Worm (Caenorhabditis elegans) whole organism, L2 larva: ENCODE data around the gene nhr-56.

ENCODE experiments used
- C34F6.9 ChIP-seq: fragments of 150-350 bp; optimal IDR thresholded peaks from 2 replicates; lab custom pipeline; 2014; ENCODE audit warnings: missing biosample characterization, missing genetic modification characterization
- F13H6.1 ChIP-seq: sonication (generic microtip); optimal IDR thresholded peaks from 2 replicates; lab custom pipeline; 2016; ENCODE audit warnings: missing genetic modification characterization, missing compliant biosample characterization
- R02D3.7 ChIP-seq: fragments of 150-350 bp; optimal IDR thresholded peaks from 2 replicates; lab custom pipeline; 2014; ENCODE audit warnings: missing biosample characterization, missing genetic modification characterization
- Y55F3AM.14 ChIP-seq: fragments of 200-800 bp; sonication (Bioruptor generic); optimal IDR thresholded peaks from 2 replicates; lab custom pipeline; 2018; ENCODE audit warnings: mild to moderate bottlenecking, missing genetic modification characterization, missing compliant biosample characterization
- alr-1 ChIP-seq: fragments of 150-350 bp; optimal IDR thresholded peaks from 2 replicates; lab custom pipeline; 2014; ENCODE audit warnings: missing biosample characterization, missing genetic modification characterization
- aly-2 ChIP-seq: fragments of 150-350 bp; optimal IDR thresholded peaks from 2 replicates; lab custom pipeline; 2014; ENCODE audit warnings: missing biosample characterization, missing genetic modification characterization
- ama-1 ChIP-seq: fragments of 150-350 bp; optimal IDR thresholded peaks from 2 replicates; lab custom pipeline; 2018; ENCODE audit warnings: inconsistent platforms
- blmp-1 ChIP-seq: sonication (generic microtip); optimal IDR thresholded peaks from 2 replicates; lab custom pipeline; 2017; ENCODE audit warnings: missing genetic modification characterization, mild to moderate bottlenecking, missing compliant biosample characterization, antibody characterized with exemption, moderate library complexity; ENCODE audit not compliant: insufficient read depth
- ceh-16 ChIP-seq: fragments of 150-350 bp; optimal IDR thresholded peaks from 2 replicates; lab custom pipeline; 2014; ENCODE audit warnings: missing biosample characterization, missing genetic modification characterization
- ceh-82 ChIP-seq: fragments of 150-350 bp; optimal IDR thresholded peaks from 2 replicates; lab custom pipeline; 2014; ENCODE audit warnings: missing biosample characterization, missing genetic modification characterization
- crh-2 ChIP-seq: sonication (generic microtip); optimal IDR thresholded peaks from 2 replicates; lab custom pipeline; 2017; ENCODE audit warnings: missing biosample characterization, missing genetic modification characterization
- dmd-4 ChIP-seq: sonication (generic microtip); optimal IDR thresholded peaks from 2 replicates; lab custom pipeline; 2017; ENCODE audit warnings: missing biosample characterization, missing genetic modification characterization
- egl-27 ChIP-seq: sonication (generic microtip); optimal IDR thresholded peaks from 3 replicates; lab custom pipeline; 2017; ENCODE audit warnings: missing biosample characterization, missing genetic modification reagents, missing genetic modification characterization
- elt-1 ChIP-seq: fragments of 150-350 bp; optimal IDR thresholded peaks from 2 replicates; lab custom pipeline; 2014; ENCODE audit warnings: missing biosample characterization, missing genetic modification characterization
- elt-3 ChIP-seq: sonication (generic microtip); optimal IDR thresholded peaks from 2 replicates; lab custom pipeline; 2017; ENCODE audit warnings: missing biosample characterization, missing genetic modification characterization
- fos-1 ChIP-seq: fragments of 150-350 bp; optimal IDR thresholded peaks from 2 replicates; lab custom pipeline; 2014; ENCODE audit warnings: missing biosample characterization, missing genetic modification characterization
- gmeb-1 ChIP-seq: fragments of 150-350 bp; optimal IDR thresholded peaks from 2 replicates; lab custom pipeline; 2014; ENCODE audit warnings: missing biosample characterization, missing genetic modification characterization
- lin-13 ChIP-seq: fragments of 150-350 bp; optimal IDR thresholded peaks from 2 replicates; lab custom pipeline; 2014; ENCODE audit warnings: missing biosample characterization, missing genetic modification reagents, missing genetic modification characterization
- lin-39 ChIP-seq: fragments of 150-350 bp; optimal IDR thresholded peaks from 2 replicates; lab custom pipeline; 2014; ENCODE audit warnings: missing biosample characterization, missing genetic modification reagents, missing genetic modification characterization
- lsy-2 ChIP-seq, 2 experiments: fragments of 150-350 bp in 1 of 2; sonication (generic microtip) in 1 of 2; optimal IDR thresholded peaks; 2 replicates each; lab custom pipeline; 2014 to 2017; ENCODE audit warnings: missing biosample characterization in 2 of 2, missing genetic modification characterization in 2 of 2
- nhr-10 ChIP-seq: sonication (generic microtip); optimal IDR thresholded peaks from 2 replicates; lab custom pipeline; 2017; ENCODE audit warnings: missing biosample characterization, missing genetic modification characterization
- nhr-11 ChIP-seq: fragments of 150-350 bp; optimal IDR thresholded peaks from 2 replicates; lab custom pipeline; 2014; ENCODE audit warnings: missing biosample characterization, missing genetic modification characterization
- nhr-129 ChIP-seq: fragments of 150-350 bp; optimal IDR thresholded peaks from 2 replicates; lab custom pipeline; 2014; ENCODE audit warnings: missing biosample characterization, missing genetic modification characterization
- nhr-23 ChIP-seq: fragments of 150-350 bp; optimal IDR thresholded peaks from 2 replicates; lab custom pipeline; 2014; ENCODE audit warnings: missing biosample characterization, missing genetic modification reagents, missing genetic modification characterization
- nhr-237 ChIP-seq: fragments of 150-350 bp; optimal IDR thresholded peaks from 2 replicates; lab custom pipeline; 2014; ENCODE audit warnings: missing biosample characterization, missing genetic modification characterization
- nhr-25 ChIP-seq: fragments of 150-350 bp; sonication (generic microtip); optimal IDR thresholded peaks from 3 replicates; lab custom pipeline; 2014; ENCODE audit warnings: missing biosample characterization, missing genetic modification characterization
- nhr-77 ChIP-seq: fragments of 150-350 bp; optimal IDR thresholded peaks from 2 replicates; lab custom pipeline; 2014; ENCODE audit warnings: missing biosample characterization, missing genetic modification characterization
- peb-1 ChIP-seq: fragments of 150-350 bp; optimal IDR thresholded peaks from 2 replicates; lab custom pipeline; 2014; ENCODE audit warnings: missing biosample characterization, missing genetic modification characterization
- sem-4 ChIP-seq: fragments of 150-350 bp; optimal IDR thresholded peaks from 2 replicates; lab custom pipeline; 2014; ENCODE audit warnings: missing biosample characterization, missing genetic modification reagents, missing genetic modification characterization
- skn-1 ChIP-seq: sonication (generic microtip); optimal IDR thresholded peaks from 2 replicates; lab custom pipeline; 2017; ENCODE audit warnings: missing biosample characterization, missing genetic modification characterization
- sma-3 ChIP-seq: sonication (generic microtip); optimal IDR thresholded peaks from 2 replicates; lab custom pipeline; 2016; ENCODE audit warnings: missing genetic modification reagents, missing genetic modification characterization, missing compliant biosample characterization
- sma-9 ChIP-seq, 2 experiments: fragments of 150-350 bp in 1 of 2; sonication (generic microtip) in 1 of 2; optimal IDR thresholded peaks; 2 replicates each; lab custom pipeline; 2014 to 2016; ENCODE audit warnings: missing genetic modification characterization in 2 of 2, mild to moderate bottlenecking in 1 of 2, missing biosample characterization in 1 of 2, missing compliant biosample characterization in 1 of 2, missing genetic modification reagents in 1 of 2, moderate library complexity in 1 of 2
- snpc-4 ChIP-seq: fragments of 150-350 bp; optimal IDR thresholded peaks from 2 replicates; lab custom pipeline; 2014; ENCODE audit warnings: missing biosample characterization, missing genetic modification characterization
- unc-39 ChIP-seq: fragments of 150-350 bp; optimal IDR thresholded peaks from 2 replicates; lab custom pipeline; 2014; ENCODE audit warnings: missing biosample characterization, missing genetic modification characterization
- unc-55 ChIP-seq: fragments of 150-350 bp; sonication (generic microtip); optimal IDR thresholded peaks from 3 replicates; lab custom pipeline; 2014; ENCODE audit warnings: missing biosample characterization, missing genetic modification reagents, missing genetic modification characterization
- ztf-1 ChIP-seq: fragments of 200-800 bp; sonication (Bioruptor generic); conservative IDR thresholded peaks from 2 replicates; pipeline ENCODE4 v1.3.6; 2022; ENCODE audit warnings: missing genetic modification characterization, missing compliant biosample characterization
- ztf-11 ChIP-seq: sonication (generic microtip); optimal IDR thresholded peaks from 2 replicates; lab custom pipeline; 2017; ENCODE audit warnings: missing biosample characterization, missing genetic modification characterization
- ztf-4 ChIP-seq: fragments of 150-350 bp; optimal IDR thresholded peaks from 2 replicates; lab custom pipeline; 2014; ENCODE audit warnings: missing biosample characterization, missing genetic modification characterization

The nhr-56 gene

ce11 chrV:2218803-2219202, at the start of gene nhr-56:
Gene nhr-56 (plus strand): TSS chrV:2219004.
- TF ChIP-seq F13H6.1 (tag; lab: Kevin White, UChicago) (peak; percentile 25), fos-1 (tag; lab: Kevin White, UChicago) (peak; percentile 71), nhr-129 (tag; lab: Kevin White, UChicago) (peak; percentile 63), ztf-11 (tag; lab: Kevin White, UChicago) (no peak), nhr-25 (tag; lab: Kevin White, UChicago) (peak; percentile 31), gmeb-1 (tag; lab: Kevin White, UChicago) (peak; percentile 67), ztf-4 (tag; lab: Kevin White, UChicago) (no peak), C34F6.9 (tag; lab: Kevin White, UChicago) (peak; percentile 26), Y55F3AM.14 (GFP tag; lab: Kevin White, UChicago) (no peak), lsy-2 (tag; optimal IDR thresholded peaks at IDR 0.05; lab: Kevin White, UChicago) (peak in 1 of 2 experiments; percentile 47), sma-9 (GFP tag; optimal IDR thresholded peaks at IDR 0.05; lab: Kevin White, UChicago) (peak; percentile 79), sma-9 (tag; optimal IDR thresholded peaks at IDR 0.05; lab: Kevin White, UChicago) (no peak), crh-2 (peak; percentile 59), nhr-237 (no peak)

DNA sequence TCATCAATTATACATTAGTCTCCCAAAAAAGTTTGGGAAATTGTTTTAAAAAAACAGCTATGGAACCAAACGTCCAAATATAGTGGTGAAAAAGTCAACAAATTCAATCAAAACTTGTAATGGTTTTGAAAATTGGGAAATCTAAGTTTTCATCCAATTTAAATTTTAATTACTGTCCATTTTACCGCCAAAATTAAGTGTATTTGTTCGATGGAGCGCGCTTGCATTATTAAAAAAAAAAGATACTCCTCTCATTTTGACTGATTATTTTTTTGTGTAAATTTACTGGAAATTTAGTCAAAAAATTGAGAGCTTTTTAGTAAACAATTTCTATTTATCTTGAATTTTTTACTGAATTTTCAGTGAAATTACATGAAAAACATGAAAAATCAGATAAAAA, 44.3 kb upstream of the nhr-56 start:
- TF ChIP-seq snpc-4 (tag; lab: Kevin White, UChicago) (no peak), unc-55 (GFP tag; lab: Kevin White, UChicago) (no peak), nhr-11 (tag; lab: Kevin White, UChicago) (no peak), alr-1 (tag; lab: Kevin White, UChicago) (no peak), sma-9 (GFP tag; optimal IDR thresholded peaks at IDR 0.05; lab: Kevin White, UChicago) (no peak), sma-9 (tag; optimal IDR thresholded peaks at IDR 0.05; lab: Kevin White, UChicago) (no peak), sem-4 (tag; lab: Kevin White, UChicago) (no peak), nhr-10 (tag; lab: Kevin White, UChicago) (no peak), ceh-16 (tag; lab: Kevin White, UChicago) (no peak), elt-3 (no peak), lin-13 (GFP tag; lab: Kevin White, UChicago) (no peak)
- TF ChIP-seq, all 48 proteins: peak for 0

DNA sequence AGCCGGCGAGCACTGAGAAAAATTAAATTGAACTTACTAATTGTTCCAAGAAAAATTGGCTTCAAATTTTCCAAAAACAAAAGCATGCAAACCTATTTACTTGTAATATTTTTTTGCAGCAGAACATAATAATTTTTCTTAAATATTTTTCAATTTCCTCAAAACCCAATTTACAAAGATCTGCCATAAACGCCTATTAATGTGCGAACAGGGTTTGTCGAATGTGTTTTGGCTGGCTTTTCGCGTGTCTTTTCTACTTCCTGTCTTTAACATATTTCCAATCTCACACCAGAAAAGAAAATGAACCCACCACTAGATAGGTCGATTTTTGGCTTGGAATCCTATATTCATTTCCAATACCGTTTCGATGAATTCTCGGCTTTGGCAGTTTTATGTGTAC, 43.6 kb upstream of the nhr-56 start, which contains the start of gene C45H4.18:
C45H4.18 (plus strand) TSS at position 301 of the 400 bp plus-strand sequence.
- TF ChIP-seq sem-4 (tag; lab: Kevin White, UChicago), result no peak
- no peak for TF ChIP-seq alr-1 (tag; lab: Kevin White, UChicago)
- no peak for TF ChIP-seq nhr-77 (tag; lab: Kevin White, UChicago)
- TF ChIP-seq sma-3 (GFP tag; lab: Kevin White, UChicago), result no peak
- TF ChIP-seq lin-39 (tag; lab: Kevin White, UChicago), result no peak
- TF ChIP-seq C34F6.9 (tag; lab: Kevin White, UChicago), result no peak
- no peak for TF ChIP-seq R02D3.7 (tag; lab: Kevin White, UChicago)
- TF ChIP-seq aly-2 (tag; lab: Kevin White, UChicago), result no peak
- no peak for TF ChIP-seq peb-1 (tag; lab: Kevin White, UChicago)
- TF ChIP-seq nhr-23 (tag; lab: Kevin White, UChicago), result no peak
- TF ChIP-seq ztf-11 (tag; lab: Kevin White, UChicago), result no peak
- no peak for TF ChIP-seq ztf-1 (GFP tag; lab: Robert Waterston, UW)
- no peak for TF ChIP-seq nhr-11 (tag; lab: Kevin White, UChicago)
- TF ChIP-seq ceh-16 (tag; lab: Kevin White, UChicago), result no peak
- no peak for TF ChIP-seq sma-9 (GFP tag; optimal IDR thresholded peaks at IDR 0.05; lab: Kevin White, UChicago)
- TF ChIP-seq sma-9 (tag; optimal IDR thresholded peaks at IDR 0.05; lab: Kevin White, UChicago), result no peak
- no peak for TF ChIP-seq nhr-237

DNA sequence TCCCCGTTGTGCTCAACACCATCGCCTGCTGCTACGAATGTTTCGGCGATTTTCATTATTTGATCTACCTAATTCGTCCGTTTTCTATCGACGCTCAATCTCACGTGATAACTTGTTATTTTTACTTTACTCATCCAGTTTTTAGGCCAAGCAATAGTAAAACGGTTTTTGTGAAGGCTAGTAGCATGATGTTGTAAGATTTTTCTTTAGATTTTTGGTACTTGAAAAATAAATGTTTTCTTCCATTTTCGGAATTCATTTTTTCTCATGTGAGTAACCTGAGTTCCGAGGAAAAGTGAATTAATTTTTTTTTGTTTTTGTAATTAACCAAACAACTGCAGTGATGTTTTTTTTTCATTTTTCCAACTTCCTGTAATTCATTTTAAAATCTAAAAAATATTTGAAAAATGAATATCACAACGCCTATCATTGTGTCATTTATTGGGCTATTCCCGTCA, 41.5 kb upstream of the nhr-56 start, which contains the start of gene srbc-17:
srbc-17 (plus strand) TSS at position 408 of the 458 bp plus-strand sequence.
- no peak for TF ChIP-seq sma-9 (GFP tag; optimal IDR thresholded peaks at IDR 0.05; lab: Kevin White, UChicago)
- no peak for TF ChIP-seq sma-9 (tag; optimal IDR thresholded peaks at IDR 0.05; lab: Kevin White, UChicago)
- TF ChIP-seq fos-1 (tag; lab: Kevin White, UChicago), result no peak
- no peak for TF ChIP-seq blmp-1 (tag; lab: Kevin White, UChicago)

DNA sequence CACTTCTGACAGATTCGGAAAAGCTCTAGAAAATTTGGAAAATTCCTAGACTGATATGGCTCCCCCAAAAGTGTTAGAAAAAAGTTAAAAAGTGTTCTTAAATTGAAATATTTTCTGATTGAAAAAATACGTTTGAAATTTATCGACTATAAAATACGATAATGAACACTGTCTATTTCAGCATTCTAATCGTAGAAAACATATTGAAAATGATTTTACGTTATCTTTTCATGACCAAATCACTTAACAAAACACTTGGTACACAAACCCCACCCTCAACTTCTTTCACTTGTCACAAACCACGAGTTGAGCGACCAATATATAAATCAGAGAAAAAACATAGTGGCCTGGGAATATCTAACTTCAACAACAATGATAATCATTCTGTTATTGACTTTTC, 39.6 kb upstream of the nhr-56 start, which contains the start of gene cyp-33C1:
cyp-33C1 (plus strand) TSS at position 301 of the 400 bp plus-strand sequence.
- TF ChIP-seq ztf-11 (tag; lab: Kevin White, UChicago) (no peak), ceh-82 (tag; lab: Kevin White, UChicago) (no peak), nhr-10 (tag; lab: Kevin White, UChicago) (no peak), unc-55 (GFP tag; lab: Kevin White, UChicago) (no peak), skn-1 (tag; lab: Kevin White, UChicago) (no peak), R02D3.7 (tag; lab: Kevin White, UChicago) (no peak), ama-1 (lab: Kevin White, UChicago) (no peak), sem-4 (tag; lab: Kevin White, UChicago) (no peak), ztf-1 (GFP tag; lab: Robert Waterston, UW) (no peak), F13H6.1 (tag; lab: Kevin White, UChicago) (no peak), egl-27 (no peak), lsy-2 (tag; optimal IDR thresholded peaks at IDR 0.05; lab: Kevin White, UChicago) (no peak), elt-3 (no peak), snpc-4 (tag; lab: Kevin White, UChicago) (no peak), elt-1 (no peak), unc-39 (tag; lab: Kevin White, UChicago) (no peak), lin-13 (GFP tag; lab: Kevin White, UChicago) (no peak), dmd-4 (no peak)
